Worm (Caenorhabditis elegans) whole organism, midembryonic: ENCODE data around the gene gly-3.

Source experiments
- cog-1 ChIP-seq: sonication (generic microtip); optimal IDR thresholded peaks from 2 replicates; lab custom pipeline; 2016; ENCODE audit warnings: missing genetic modification characterization, missing compliant biosample characterization
- flt-1 ChIP-seq: fragments of 200-800 bp; sonication (Bioruptor generic); IDR thresholded peaks from 2 replicates; pipeline ENCODE4 v1.3.6; 2022; ENCODE audit warnings: missing genetic modification characterization, missing compliant biosample characterization
- klf-2 ChIP-seq: fragments of 200-800 bp; sonication (Bioruptor generic); conservative IDR thresholded peaks from 2 replicates; pipeline ENCODE4 v1.3.6; 2022; ENCODE audit warnings: missing genetic modification reagents, missing genetic modification characterization, missing compliant biosample characterization
- med-1 ChIP-seq: sonication (generic microtip); optimal IDR thresholded peaks from 2 replicates; lab custom pipeline; 2017; ENCODE audit warnings: missing genetic modification characterization, mild to moderate bottlenecking, missing compliant biosample characterization, antibody characterized with exemption, missing genetic modification reagents; ENCODE audit not compliant: insufficient read depth
- ztf-23 ChIP-seq: fragments of 200-800 bp; sonication (Bioruptor generic); IDR thresholded peaks from 2 replicates; pipeline ENCODE4 v1.3.6; 2022; ENCODE audit warnings: missing genetic modification reagents, missing genetic modification characterization, missing compliant biosample characterization
- ztf-29 ChIP-seq: fragments of 200-800 bp; sonication (Bioruptor generic); IDR thresholded peaks from 2 replicates; pipeline ENCODE4 v1.3.6; 2022; ENCODE audit warnings: missing genetic modification reagents, missing genetic modification characterization, missing compliant biosample characterization

ce11 chrIII:7889036-7889435, 28.5 kb downstream of the gly-3 start:
- TF ChIP-seq flt-1: no peak
- TF ChIP-seq ztf-29 (GFP tag; lab: Robert Waterston, UW): no peak
- no peak for TF ChIP-seq med-1
- TF ChIP-seq klf-2 (GFP tag; lab: Robert Waterston, UW): no peak
- no peak for TF ChIP-seq ztf-23
- no peak for TF ChIP-seq cog-1 (tag; lab: Kevin White, UChicago)
